Fruit fly (Drosophila melanogaster) whole organism, prepupa: Measurements from ENCODE around the gene Prp39.

Experiments
- Blimp-1 ChIP-seq: fragments of 200-800 bp; sonication (Bioruptor generic); optimal IDR thresholded peaks from 3 replicates; lab custom pipeline; 2017; ENCODE audit warnings: missing biosample characterization, missing genetic modification characterization, mild to moderate bottlenecking, moderate library complexity, missing genetic modification reagents
- CG10669 ChIP-seq: fragments of 200-800 bp; sonication (Bioruptor generic); optimal IDR thresholded peaks from 3 replicates; lab custom pipeline; 2018; ENCODE audit warnings: missing biosample characterization, mild to moderate bottlenecking, missing genetic modification characterization, moderate library complexity
- CG11294 ChIP-seq: fragments of 200-800 bp; sonication (Bioruptor generic); IDR thresholded peaks from 2 replicates; pipeline ENCODE4 v1.3.6; 2022; ENCODE audit warnings: missing biosample characterization, missing genetic modification characterization
- CG11762 ChIP-seq: fragments of 200-800 bp; sonication (Bioruptor generic); optimal IDR thresholded peaks from 3 replicates; lab custom pipeline; 2016; ENCODE audit warnings: missing biosample characterization, missing genetic modification characterization; ENCODE audit not compliant: insufficient read depth
- CG15336 ChIP-seq: fragments of 200-800 bp; sonication (Bioruptor generic); IDR thresholded peaks from 2 replicates; pipeline ENCODE4 v1.3.6; 2022; ENCODE audit warnings: missing biosample characterization, missing genetic modification characterization
- CG1621 ChIP-seq: fragments of 200-800 bp; sonication (Bioruptor generic); optimal IDR thresholded peaks from 3 replicates; lab custom pipeline; 2018; ENCODE audit warnings: missing biosample characterization, mild to moderate bottlenecking, missing genetic modification characterization
- CG16779 ChIP-seq: fragments of 200-800 bp; sonication (Bioruptor generic); optimal IDR thresholded peaks from 3 replicates; lab custom pipeline; 2017; ENCODE audit warnings: missing biosample characterization, mild to moderate bottlenecking, missing genetic modification characterization
- CG31627 ChIP-seq: fragments of 200-800 bp; sonication (Bioruptor generic); optimal IDR thresholded peaks from 3 replicates; lab custom pipeline; 2016; ENCODE audit warnings: missing biosample characterization, missing genetic modification characterization
- CG32006 ChIP-seq: fragments of 200-800 bp; sonication (Bioruptor generic); optimal IDR thresholded peaks from 3 replicates; lab custom pipeline; 2017; ENCODE audit warnings: missing biosample characterization, mild to moderate bottlenecking, missing genetic modification characterization
- CG34406 ChIP-seq: fragments of 200-800 bp; sonication (Bioruptor generic); optimal IDR thresholded peaks from 3 replicates; lab custom pipeline; 2016; ENCODE audit warnings: missing biosample characterization, missing genetic modification characterization
- CG3919 ChIP-seq: fragments of 200-800 bp; sonication (Bioruptor generic); optimal IDR thresholded peaks from 3 replicates; lab custom pipeline; 2016; ENCODE audit warnings: missing biosample characterization, missing genetic modification characterization
- CG4318 ChIP-seq: fragments of 200-800 bp; sonication (Bioruptor generic); optimal IDR thresholded peaks from 3 replicates; lab custom pipeline; 2017; ENCODE audit warnings: missing biosample characterization, mild to moderate bottlenecking, missing genetic modification characterization
- CG6163 ChIP-seq: fragments of 200-800 bp; sonication (Bioruptor generic); IDR thresholded peaks from 3 replicates; pipeline ENCODE4 v1.3.6; 2022; ENCODE audit warnings: missing biosample characterization, missing genetic modification characterization
- CG6276 ChIP-seq: fragments of 200-800 bp; sonication (Bioruptor generic); optimal IDR thresholded peaks from 2 replicates; lab custom pipeline; 2017; ENCODE audit warnings: missing biosample characterization, mild to moderate bottlenecking, missing genetic modification characterization
- CG6792 ChIP-seq: fragments of 200-800 bp; sonication (Bioruptor generic); optimal IDR thresholded peaks from 3 replicates; lab custom pipeline; 2016; ENCODE audit warnings: missing biosample characterization, missing genetic modification characterization
- CG6808 ChIP-seq: fragments of 200-800 bp; sonication (Bioruptor generic); optimal IDR thresholded peaks from 3 replicates; lab custom pipeline; 2017; ENCODE audit warnings: missing biosample characterization, missing genetic modification characterization, mild to moderate bottlenecking, moderate library complexity, missing genetic modification reagents
- CG6854 ChIP-seq: fragments of 200-800 bp; sonication (Bioruptor generic); optimal IDR thresholded peaks from 2 replicates; lab custom pipeline; 2017; ENCODE audit warnings: missing biosample characterization, mild to moderate bottlenecking, missing genetic modification characterization
- CG7368 ChIP-seq: fragments of 200-800 bp; sonication (Bioruptor generic); optimal IDR thresholded peaks from 3 replicates; lab custom pipeline; 2016; ENCODE audit warnings: missing biosample characterization, missing genetic modification characterization
- CG8119 ChIP-seq: fragments of 200-800 bp; sonication (Bioruptor generic); IDR thresholded peaks from 3 replicates; pipeline ENCODE4 v1.3.6; 2022; ENCODE audit warnings: missing biosample characterization, missing genetic modification characterization
- CG8319 ChIP-seq: fragments of 200-800 bp; sonication (Bioruptor generic); optimal IDR thresholded peaks from 3 replicates; lab custom pipeline; 2016; ENCODE audit warnings: missing biosample characterization, missing genetic modification characterization
- CG8632 ChIP-seq: fragments of 200-800 bp; sonication (Bioruptor generic); optimal IDR thresholded peaks from 3 replicates; lab custom pipeline; 2016; ENCODE audit warnings: missing biosample characterization, missing genetic modification characterization
- CG9139 ChIP-seq: fragments of 200-800 bp; sonication (Bioruptor generic); optimal IDR thresholded peaks from 3 replicates; lab custom pipeline; 2017; ENCODE audit warnings: missing biosample characterization, mild to moderate bottlenecking, missing genetic modification characterization
- Eip75B ChIP-seq: fragments of 200-800 bp; sonication (Bioruptor generic); optimal IDR thresholded peaks from 3 replicates; lab custom pipeline; 2016; ENCODE audit warnings: missing biosample characterization, missing genetic modification characterization
- Eip78C ChIP-seq: fragments of 200-800 bp; sonication (Bioruptor generic); peaks from one replicate; lab custom pipeline; 2016; ENCODE audit warnings: missing biosample characterization, missing genetic modification characterization
- Ets96B ChIP-seq: fragments of 200-800 bp; optimal IDR thresholded peaks from 2 replicates; lab custom pipeline; 2019; ENCODE audit warnings: missing biosample characterization, mild to moderate bottlenecking, missing genetic modification characterization, moderate library complexity
- Hr39 ChIP-seq: fragments of 200-800 bp; sonication (Bioruptor generic); optimal IDR thresholded peaks from 2 replicates; lab custom pipeline; 2016; ENCODE audit warnings: missing biosample characterization, missing genetic modification characterization
- Lpt ChIP-seq: fragments of 200-800 bp; sonication (Bioruptor generic); optimal IDR thresholded peaks from 3 replicates; lab custom pipeline; 2016; ENCODE audit warnings: missing biosample characterization, missing genetic modification characterization
- Met ChIP-seq: fragments of 200-800 bp; sonication (Bioruptor generic); optimal IDR thresholded peaks from 3 replicates; lab custom pipeline; 2016; ENCODE audit warnings: missing biosample characterization, missing genetic modification characterization
- OdsH ChIP-seq: fragments of 200-800 bp; sonication (Bioruptor generic); optimal IDR thresholded peaks from 3 replicates; lab custom pipeline; 2016; ENCODE audit warnings: missing biosample characterization, missing genetic modification characterization
- Smox ChIP-seq: fragments of 200-800 bp; sonication (Bioruptor generic); optimal IDR thresholded peaks from 3 replicates; lab custom pipeline; 2016; ENCODE audit warnings: missing biosample characterization, missing genetic modification characterization
- Sox102F ChIP-seq: fragments of 200-800 bp; sonication (Bioruptor generic); optimal IDR thresholded peaks from 2 replicates; lab custom pipeline; 2016; ENCODE audit warnings: missing biosample characterization, mild to moderate bottlenecking, missing genetic modification characterization
- Sox14 ChIP-seq: fragments of 200-800 bp; sonication (Bioruptor generic); optimal IDR thresholded peaks from 3 replicates; lab custom pipeline; 2016; ENCODE audit warnings: missing biosample characterization, missing genetic modification characterization
- Sox15 ChIP-seq: fragments of 200-800 bp; sonication (Bioruptor generic); optimal IDR thresholded peaks from 3 replicates; lab custom pipeline; 2016; ENCODE audit warnings: missing biosample characterization, missing genetic modification characterization
- achi ChIP-seq: fragments of 200-800 bp; sonication (Bioruptor generic); optimal IDR thresholded peaks from 3 replicates; lab custom pipeline; 2016; ENCODE audit warnings: missing biosample characterization, missing genetic modification characterization
- cyc ChIP-seq: fragments of 200-800 bp; sonication (Bioruptor generic); optimal IDR thresholded peaks from 3 replicates; lab custom pipeline; 2016; ENCODE audit warnings: missing biosample characterization, missing genetic modification characterization
- dac ChIP-seq: fragments of 200-800 bp; sonication (Bioruptor generic); optimal IDR thresholded peaks from 2 replicates; lab custom pipeline; 2017; ENCODE audit warnings: missing biosample characterization, mild to moderate bottlenecking, missing genetic modification characterization
- dsx ChIP-seq: fragments of 200-800 bp; optimal IDR thresholded peaks from 3 replicates; lab custom pipeline; 2019; ENCODE audit warnings: missing biosample characterization, mild to moderate bottlenecking, missing genetic modification characterization, moderate library complexity; ENCODE audit not compliant: poor library complexity, severe bottlenecking
- eg ChIP-seq: fragments of 200-800 bp; sonication (Bioruptor generic); IDR thresholded peaks from 3 replicates; pipeline ENCODE4 v1.3.6; 2022; ENCODE audit warnings: missing biosample characterization, missing genetic modification characterization
- fd59A ChIP-seq: fragments of 200-800 bp; sonication (Bioruptor generic); optimal IDR thresholded peaks from 2 replicates; lab custom pipeline; 2017; ENCODE audit warnings: missing biosample characterization, mild to moderate bottlenecking, missing genetic modification characterization, missing genetic modification reagents
- net ChIP-seq: fragments of 200-800 bp; sonication (Bioruptor generic); optimal IDR thresholded peaks from 3 replicates; lab custom pipeline; 2016; ENCODE audit warnings: missing biosample characterization, missing genetic modification characterization
- pdm3 ChIP-seq: fragments of 200-800 bp; sonication (Bioruptor generic); optimal IDR thresholded peaks from 3 replicates; lab custom pipeline; 2016; ENCODE audit warnings: missing biosample characterization, missing genetic modification characterization
- salr ChIP-seq, 2 experiments: fragments of 200-800 bp; sonication (Bioruptor generic); optimal IDR thresholded peaks; 3 replicates each; lab custom pipeline; 2016 to 2018; ENCODE audit warnings: missing biosample characterization in 2 of 2, missing genetic modification characterization in 2 of 2, mild to moderate bottlenecking in 1 of 2
- spab ChIP-seq: fragments of 200-800 bp; sonication (Bioruptor generic); optimal IDR thresholded peaks from 2 replicates; lab custom pipeline; 2017; ENCODE audit warnings: missing biosample characterization, mild to moderate bottlenecking, missing genetic modification characterization, missing genetic modification reagents
- ss ChIP-seq, 2 experiments: fragments of 200-800 bp; sonication (Bioruptor generic); optimal IDR thresholded peaks; 2 replicates in 1 of 2; 3 replicates in 1 of 2; lab custom pipeline; 2017 to 2018; ENCODE audit warnings: mild to moderate bottlenecking in 2 of 2, missing biosample characterization in 2 of 2, missing genetic modification characterization in 2 of 2, moderate library complexity in 1 of 2
- vri ChIP-seq: fragments of 200-800 bp; sonication (Bioruptor generic); optimal IDR thresholded peaks from 3 replicates; lab custom pipeline; 2016; ENCODE audit warnings: missing biosample characterization, mild to moderate bottlenecking, missing genetic modification characterization

Prp39 gene

dm6 chr3R:28850662-28851257 is 38.9 kb downstream of the Prp39 start (continued):
- TF ChIP-seq pdm3 (GFP tag; lab: Kevin White, UChicago), result peak; percentile 45
- TF ChIP-seq CG6276 (GFP tag; lab: Kevin White, UChicago), result peak; percentile 62
- TF ChIP-seq OdsH (GFP tag; lab: Kevin White, UChicago), result peak; percentile 45
- no peak for TF ChIP-seq CG31627
- TF ChIP-seq Eip78C (GFP tag; lab: Kevin White, UChicago), result peak; percentile 63
- TF ChIP-seq CG6808 (GFP tag; lab: Kevin White, UChicago), result no peak
- TF ChIP-seq CG11294 (GFP tag; lab: Robert Waterston, UW), result peak; percentile 38
- TF ChIP-seq CG1621 (tag; lab: Kevin White, UChicago), result no peak

DNA sequence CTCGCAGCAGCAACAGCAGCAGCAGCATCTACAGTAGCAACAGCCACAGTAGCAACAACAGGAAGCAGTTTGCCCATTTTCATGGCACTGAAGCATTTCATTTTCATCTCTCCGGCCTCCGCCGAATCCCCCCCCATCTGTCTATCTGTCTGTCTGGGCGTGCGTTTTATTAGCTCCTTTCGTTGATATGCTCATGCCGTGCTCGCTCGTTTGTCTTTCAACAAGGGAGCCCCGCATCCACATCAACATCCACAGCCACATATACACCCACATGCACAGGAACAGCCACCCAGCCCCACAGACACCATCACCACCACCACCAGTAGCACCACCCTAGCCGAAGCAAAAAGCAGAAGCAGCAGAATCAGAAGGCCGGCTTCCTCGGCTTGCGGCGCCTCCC is 39.6 kb downstream of the Prp39 start:
- TF ChIP-seq CG11294 (GFP tag; lab: Robert Waterston, UW) (no peak), ss (GFP tag; optimal IDR thresholded peaks at IDR 0.05; lab: Kevin White, UChicago) (peak in 1 of 2 experiments; percentile 58), CG6854 (GFP tag; lab: Kevin White, UChicago) (peak; percentile 11)

- TF ChIP-seq CG6276 (GFP tag; lab: Kevin White, UChicago) (peak; percentile 57), Ets96B (tag; lab: Kevin White, UChicago) (peak; percentile 28), net (GFP tag; lab: Kevin White, UChicago) (peak; percentile 65), salr (GFP tag; optimal IDR thresholded peaks at IDR 0.05; lab: Kevin White, UChicago) (peak in 1 of 2 experiments; percentile 79), CG11762 (GFP tag; lab: Kevin White, UChicago) (no peak), Eip75B (GFP tag; lab: Kevin White, UChicago) (peak; percentile 51), vri (GFP tag; lab: Kevin White, UChicago) (no peak), CG11294 (GFP tag; lab: Robert Waterston, UW) (no peak), Hr39 (peak; percentile 5), CG8632 (GFP tag; lab: Kevin White, UChicago) (peak; percentile 33), pdm3 (GFP tag; lab: Kevin White, UChicago) (peak; percentile 38), CG6163 (GFP tag; lab: Robert Waterston, UW) (peak; percentile 62; the same call in 1 of the 3 replicates), CG34406 (GFP tag; lab: Kevin White, UChicago) (peak; percentile 41), CG10669 (GFP tag; lab: Kevin White, UChicago) (peak; percentile 44), dac (GFP tag; lab: Kevin White, UChicago) (peak; percentile 53), CG16779 (tag; lab: Kevin White, UChicago) (peak; percentile 37), Sox15 (GFP tag; lab: Kevin White, UChicago) (peak; percentile 14), OdsH (GFP tag; lab: Kevin White, UChicago) (peak; percentile 63), Lpt (GFP tag; lab: Kevin White, UChicago) (peak; percentile 25), ss (GFP tag; optimal IDR thresholded peaks at IDR 0.05; lab: Kevin White, UChicago) (peak; percentile 18 to 36), Sox102F (GFP tag; lab: Kevin White, UChicago) (no peak), CG3919 (GFP tag; lab: Kevin White, UChicago) (peak; percentile 57), dsx (GFP tag; lab: Kevin White, UChicago) (no peak), CG15336 (GFP tag; lab: Robert Waterston, UW) (no peak), achi (peak; percentile 58), CG32006 (peak; percentile 88), CG9139 (GFP tag; lab: Kevin White, UChicago) (no peak), Sox14 (GFP tag; lab: Kevin White, UChicago) (peak; percentile 63), CG7368 (GFP tag; lab: Kevin White, UChicago) (peak; percentile 25), Smox (GFP tag; lab: Kevin White, UChicago) (peak; percentile 1), cyc (GFP tag; lab: Kevin White, UChicago) (no peak), Blimp-1 (GFP tag; lab: Kevin White, UChicago) (no peak), CG6808 (GFP tag; lab: Kevin White, UChicago) (peak; percentile 40), CG6854 (GFP tag; lab: Kevin White, UChicago) (no peak), CG6792 (GFP tag; lab: Kevin White, UChicago) (peak; percentile 25), fd59A (peak; percentile 10), spab (peak; percentile 61), Eip78C (GFP tag; lab: Kevin White, UChicago) (peak; percentile 86), CG4318 (GFP tag; lab: Kevin White, UChicago) (peak; percentile 69), CG8319 (GFP tag; lab: Kevin White, UChicago) (peak; percentile 13), eg (GFP tag; lab: Robert Waterston, UW) (no peak; the same call in 2 of the 3 replicates), Met (GFP tag; lab: Kevin White, UChicago) (peak; percentile 24), CG8119 (GFP tag; lab: Robert Waterston, UW) (peak; percentile 38; the same call in 1 of the 3 replicates)
Observed at dm6 chr3R:28851966-28852377, 40.1 kb downstream of the Prp39 start.
